Worm (Caenorhabditis elegans): ENCODE results near the gene tag-266.

ce11 chrIII:609549-609948, 30.5 kb downstream of the tag-266 start, which contains the start of gene best-17:
- no peak for TF ChIP-seq pqm-1 (tag; optimal IDR thresholded peaks at IDR 0.05)
- TF ChIP-seq F49E8.2 (tag; optimal IDR thresholded peaks at IDR 0.05; ENCODE audit: borderline replicate concordance): no peak
- TF ChIP-seq hlh-30 (tag; optimal IDR thresholded peaks at IDR 0.05; ENCODE audit: insufficient read depth): no peak
- TF ChIP-seq snpc-4 (tag; optimal IDR thresholded peaks at IDR 0.05): no peak
- no peak for TF ChIP-seq nhr-77 (tag; optimal IDR thresholded peaks at IDR 0.05)
- TF ChIP-seq ceh-44 (GFP tag; IDR thresholded peaks at IDR 0.05): no peak

All from whole organism, L4 larva.